Worm (Caenorhabditis elegans): ENCODE results near the gene sphk-1.

- TF ChIP-seq R02D3.7 (tag; optimal IDR thresholded peaks at IDR 0.05) (no peak), ztf-11 (tag; optimal IDR thresholded peaks at IDR 0.05) (no peak), dmd-4 (tag; optimal IDR thresholded peaks at IDR 0.05) (no peak), unc-39 (tag; optimal IDR thresholded peaks at IDR 0.05) (no peak), nhr-25 (tag; optimal IDR thresholded peaks at IDR 0.05) (peak; percentile 27), unc-62 (GFP tag; optimal IDR thresholded peaks at IDR 0.05) (no peak), nhr-237 (tag; optimal IDR thresholded peaks at IDR 0.05) (no peak)
Observed at ce11 chrII:8751042-8751441, 49.6 kb upstream of the sphk-1 start.
